Fruit fly (Drosophila melanogaster) whole organism, embryonic: Measurements from ENCODE around the gene pxb.
A peak's percentile ranks its signal among the peaks of the same experiment; 100 is the strongest.

Experiments
- Aef1 ChIP-seq: fragments of 200-800 bp; sonication (Bioruptor generic); IDR thresholded peaks from 3 replicates; pipeline ENCODE4 v1.3.6; 2022; ENCODE audit warnings: missing biosample characterization, missing genetic modification characterization
- CG10267 ChIP-seq: fragments of 200-800 bp; sonication (Bioruptor generic); optimal IDR thresholded peaks from 2 replicates; lab custom pipeline; 2018; ENCODE audit warnings: missing biosample characterization, mild to moderate bottlenecking, missing genetic modification characterization, moderate library complexity
- CG10274 ChIP-seq: fragments of 200-800 bp; sonication (Bioruptor generic); optimal IDR thresholded peaks from 3 replicates; lab custom pipeline; 2017; ENCODE audit warnings: missing biosample characterization, mild to moderate bottlenecking, missing genetic modification characterization
- CG10543 ChIP-seq: fragments of 200-800 bp; sonication (Bioruptor generic); optimal IDR thresholded peaks from 3 replicates; lab custom pipeline; 2017; ENCODE audit warnings: missing biosample characterization, mild to moderate bottlenecking, missing genetic modification characterization, moderate library complexity
- CG11560 ChIP-seq: fragments of 200-800 bp; sonication (Bioruptor generic); IDR thresholded peaks from 3 replicates; pipeline ENCODE4 v1.3.6; 2022; ENCODE audit warnings: missing biosample characterization, missing genetic modification characterization
- CG11723 ChIP-seq: fragments of 200-800 bp; sonication (Bioruptor generic); optimal IDR thresholded peaks from 2 replicates; lab custom pipeline; 2017; ENCODE audit warnings: missing biosample characterization, mild to moderate bottlenecking, missing genetic modification characterization
- CG13123 ChIP-seq: fragments of 200-800 bp; sonication (Bioruptor generic); optimal IDR thresholded peaks from 2 replicates; lab custom pipeline; 2016; ENCODE audit warnings: missing biosample characterization, missing genetic modification characterization
- CG13287 ChIP-seq: fragments of 200-800 bp; sonication (Bioruptor generic); IDR thresholded peaks from 2 replicates; pipeline ENCODE4 v1.3.6; 2022; ENCODE audit warnings: missing biosample characterization, missing genetic modification characterization; ENCODE audit not compliant: partially characterized antibody
- CG17385 ChIP-seq: fragments of 200-800 bp; sonication (Bioruptor generic); optimal IDR thresholded peaks from 3 replicates; lab custom pipeline; 2018; ENCODE audit warnings: missing biosample characterization, mild to moderate bottlenecking, missing genetic modification characterization
- CG30431 ChIP-seq: fragments of 200-800 bp; sonication (Bioruptor generic); optimal IDR thresholded peaks from 2 replicates; lab custom pipeline; 2017; ENCODE audit warnings: missing biosample characterization, missing genetic modification characterization
- CG31224 ChIP-seq: fragments of 200-800 bp; sonication (Bioruptor generic); IDR thresholded peaks from 2 replicates; pipeline ENCODE4 v1.3.6; 2022; ENCODE audit warnings: missing biosample characterization, missing genetic modification characterization
- CG3281 ChIP-seq: fragments of 200-800 bp; sonication (Bioruptor generic); optimal IDR thresholded peaks from 3 replicates; lab custom pipeline; 2017; ENCODE audit warnings: missing biosample characterization, mild to moderate bottlenecking, missing genetic modification characterization
- CG7372 ChIP-seq: fragments of 200-800 bp; sonication (Bioruptor generic); IDR thresholded peaks from 2 replicates; pipeline ENCODE4 v1.3.6; 2022; ENCODE audit warnings: missing biosample characterization, missing genetic modification characterization
- CG7786 ChIP-seq: fragments of 200-800 bp; sonication (Bioruptor generic); optimal IDR thresholded peaks from 2 replicates; lab custom pipeline; 2016; ENCODE audit warnings: missing biosample characterization, missing genetic modification characterization
- CrebB ChIP-seq: fragments of 200-800 bp; sonication (Bioruptor generic); optimal IDR thresholded peaks from 3 replicates; lab custom pipeline; 2018; ENCODE audit warnings: missing biosample characterization, mild to moderate bottlenecking, missing genetic modification characterization
- Dbx ChIP-seq: fragments of 200-800 bp; sonication (Bioruptor generic); IDR thresholded peaks from 3 replicates; pipeline ENCODE4 v1.3.6; 2022; ENCODE audit warnings: missing biosample characterization, missing genetic modification characterization
- Eip74EF ChIP-seq, 2 experiments: fragments of 200-800 bp in 1 of 2; fragments of >200 bp in 1 of 2; sonication (Bioruptor generic) in 1 of 2; optimal IDR thresholded peaks; 2 replicates each; lab custom pipeline; 2017 to 2019; ENCODE audit warnings: missing biosample characterization in 2 of 2, missing genetic modification characterization in 2 of 2, mild to moderate bottlenecking in 1 of 2, moderate library complexity in 1 of 2
- H2.0 ChIP-seq: fragments of 200-800 bp; sonication (Bioruptor generic); IDR thresholded peaks from 2 replicates; pipeline ENCODE4 v1.3.6; 2022; ENCODE audit warnings: missing biosample characterization, missing genetic modification characterization
- HHEX ChIP-seq: fragments of 200-800 bp; sonication (Bioruptor generic); optimal IDR thresholded peaks from 3 replicates; lab custom pipeline; 2017; ENCODE audit warnings: missing biosample characterization, mild to moderate bottlenecking, missing genetic modification characterization, missing genetic modification reagents
- HLH54F ChIP-seq: fragments of 200-800 bp; sonication (Bioruptor generic); optimal IDR thresholded peaks from 3 replicates; lab custom pipeline; 2016; ENCODE audit warnings: missing biosample characterization, missing genetic modification characterization
- Hr3 ChIP-seq: fragments of 200-800 bp; sonication (Bioruptor generic); optimal IDR thresholded peaks from 3 replicates; lab custom pipeline; 2016; ENCODE audit warnings: missing biosample characterization, missing genetic modification characterization
- Hr39 ChIP-seq: fragments of >200 bp; optimal IDR thresholded peaks from 2 replicates; lab custom pipeline; 2017
- NFAT ChIP-seq: fragments of 200-800 bp; sonication (Bioruptor generic); IDR thresholded peaks from 2 replicates; pipeline ENCODE4 v1.3.6; 2022; ENCODE audit warnings: missing biosample characterization, missing genetic modification characterization
- Nf-YB ChIP-seq: fragments of 200-800 bp; sonication (Bioruptor generic); optimal IDR thresholded peaks from 3 replicates; lab custom pipeline; 2019; ENCODE audit warnings: missing biosample characterization, mild to moderate bottlenecking, missing genetic modification characterization, moderate library complexity
- Pdp1 ChIP-seq, 2 experiments: fragments of 200-800 bp; sonication (Bioruptor generic); optimal IDR thresholded peaks; 3 replicates each; lab custom pipeline; 2016; ENCODE audit warnings: missing biosample characterization in 2 of 2, missing genetic modification characterization in 2 of 2, mild to moderate bottlenecking in 1 of 2, moderate library complexity in 1 of 2
- Scr ChIP-seq: fragments of 200-800 bp; sonication (Bioruptor generic); IDR thresholded peaks from 2 replicates; pipeline ENCODE4 v1.3.6; 2022; ENCODE audit warnings: missing biosample characterization, missing genetic modification characterization; ENCODE audit not compliant: partially characterized antibody
- Sox102F ChIP-seq: fragments of 200-800 bp; sonication (Bioruptor generic); optimal IDR thresholded peaks from 2 replicates; lab custom pipeline; 2018; ENCODE audit warnings: missing biosample characterization, mild to moderate bottlenecking, missing genetic modification characterization, moderate library complexity
- Vsx1 ChIP-seq: fragments of 200-800 bp; sonication (Bioruptor generic); optimal IDR thresholded peaks from 2 replicates; lab custom pipeline; 2017; ENCODE audit warnings: missing biosample characterization, mild to moderate bottlenecking, missing genetic modification characterization, missing genetic modification reagents
- Xbp1 ChIP-seq: fragments of 200-800 bp; sonication (Bioruptor generic); optimal IDR thresholded peaks from 3 replicates; lab custom pipeline; 2016; ENCODE audit warnings: missing biosample characterization, mild to moderate bottlenecking, missing genetic modification characterization
- br ChIP-seq: fragments of >200 bp; optimal IDR thresholded peaks from 2 replicates; lab custom pipeline; 2017
- cas ChIP-seq: fragments of 200-800 bp; sonication (Bioruptor generic); IDR thresholded peaks from 2 replicates; pipeline ENCODE4 v1.3.6; 2022; ENCODE audit warnings: missing biosample characterization, missing genetic modification characterization
- chm ChIP-seq: fragments of 200-800 bp; sonication (Bioruptor generic); IDR thresholded peaks from 2 replicates; pipeline ENCODE4 v1.3.6; 2022; ENCODE audit warnings: missing biosample characterization, missing genetic modification characterization
- crp ChIP-seq, 2 experiments: fragments of 200-800 bp; sonication (Bioruptor generic); optimal IDR thresholded peaks; 2 replicates in 1 of 2; 3 replicates in 1 of 2; lab custom pipeline; 2017; ENCODE audit warnings: missing biosample characterization in 2 of 2, missing genetic modification characterization in 2 of 2, mild to moderate bottlenecking in 1 of 2, moderate library complexity in 1 of 2
- cwo ChIP-seq: fragments of 200-800 bp; sonication (Bioruptor generic); optimal IDR thresholded peaks from 3 replicates; lab custom pipeline; 2017; ENCODE audit warnings: missing biosample characterization, missing genetic modification characterization, mild to moderate bottlenecking, moderate library complexity, missing genetic modification reagents
- dimm ChIP-seq: fragments of 200-800 bp; sonication (Bioruptor generic); IDR thresholded peaks from 2 replicates; pipeline ENCODE4 v1.3.6; 2022; ENCODE audit warnings: missing biosample characterization, missing genetic modification characterization
- eve ChIP-seq, 2 experiments: fragments of >200 bp; optimal IDR thresholded peaks; 2 replicates each; lab custom pipeline; 2017; ENCODE audit warnings: missing biosample characterization in 2 of 2, missing genetic modification characterization in 2 of 2
- fd96Cb ChIP-seq: fragments of 200-800 bp; sonication (Bioruptor generic); optimal IDR thresholded peaks from 2 replicates; lab custom pipeline; 2018; ENCODE audit warnings: missing biosample characterization, mild to moderate bottlenecking, missing genetic modification characterization, moderate library complexity
- fru ChIP-seq: fragments of >200 bp; optimal IDR thresholded peaks from 2 replicates; lab custom pipeline; 2017
- ind ChIP-seq: fragments of 200-800 bp; sonication (Bioruptor generic); optimal IDR thresholded peaks from 3 replicates; lab custom pipeline; 2016; ENCODE audit warnings: missing biosample characterization, missing genetic modification characterization
- lab ChIP-seq: fragments of 200-800 bp; sonication (Bioruptor generic); optimal IDR thresholded peaks from 3 replicates; lab custom pipeline; 2017; ENCODE audit warnings: missing biosample characterization, missing genetic modification characterization, mild to moderate bottlenecking, moderate library complexity, missing genetic modification reagents
- lmd ChIP-seq: fragments of 200-800 bp; sonication (Bioruptor generic); IDR thresholded peaks from 2 replicates; pipeline ENCODE4 v1.3.6; 2022; ENCODE audit warnings: missing biosample characterization, missing genetic modification characterization
- lov ChIP-seq, 2 experiments: fragments of 200-800 bp in 1 of 2; fragments of >200 bp in 1 of 2; sonication (Bioruptor generic) in 1 of 2; IDR thresholded peaks in 1 of 2; optimal IDR thresholded peaks in 1 of 2; 2 replicates in 1 of 2; 3 replicates in 1 of 2; pipeline versions ENCODE4 v1.3.6 to Lab custom; 2017 to 2022; ENCODE audit warnings: missing biosample characterization in 1 of 2, missing genetic modification characterization in 1 of 2
- nau ChIP-seq: fragments of 200-800 bp; sonication (Bioruptor generic); optimal IDR thresholded peaks from 3 replicates; lab custom pipeline; 2017; ENCODE audit warnings: missing biosample characterization, mild to moderate bottlenecking, missing genetic modification characterization, missing genetic modification reagents
- pan ChIP-seq, 4 experiments: fragments of >200 bp in 3 of 4; fragments of 200-800 bp in 1 of 4; sonication (Bioruptor generic) in 1 of 4; optimal IDR thresholded peaks in 3 of 4; IDR thresholded peaks in 1 of 4; 2 replicates each; pipeline versions ENCODE4 v1.3.6 to Lab custom; 2017 to 2022; ENCODE audit warnings: missing biosample characterization in 2 of 4, missing genetic modification characterization in 2 of 4, mixed read lengths in 1 of 4
- repo ChIP-seq: fragments of 200-800 bp; sonication (Bioruptor generic); optimal IDR thresholded peaks from 2 replicates; lab custom pipeline; 2016; ENCODE audit warnings: missing biosample characterization, missing genetic modification characterization
- ro ChIP-seq: fragments of 200-800 bp; sonication (Bioruptor generic); IDR thresholded peaks from 2 replicates; pipeline ENCODE4 v1.3.6; 2022; ENCODE audit warnings: missing biosample characterization, missing genetic modification characterization
- slp2 ChIP-seq: fragments of 200-800 bp; sonication (Bioruptor generic); optimal IDR thresholded peaks from 2 replicates; lab custom pipeline; 2016; ENCODE audit warnings: missing biosample characterization, missing genetic modification characterization
- tin ChIP-seq: fragments of 200-800 bp; sonication (Bioruptor generic); optimal IDR thresholded peaks from 3 replicates; lab custom pipeline; 2016; ENCODE audit warnings: missing biosample characterization, missing genetic modification characterization
- toy ChIP-seq: fragments of 200-800 bp; sonication (Bioruptor generic); IDR thresholded peaks from 2 replicates; pipeline ENCODE4 v1.3.6; 2022; ENCODE audit warnings: missing biosample characterization, missing genetic modification characterization

Gene pxb

dm6 chr3R:15677074-15677409 is 11.1 kb downstream of the pxb start:
- peak; percentile 4 for TF ChIP-seq CG10274
- TF ChIP-seq eve (GFP tag; optimal IDR thresholded peaks at IDR 0.05; lab: Kevin White, UChicago) = peak in 1 of 2 experiments; percentile 75
- 0 out of 2 replicates have a peak, but pooled peaks have one; percentile 13 for TF ChIP-seq lmd (GFP tag; lab: Robert Waterston, UW)
- TF ChIP-seq lov (optimal IDR thresholded peaks at IDR 0.05; lab: Kevin White, UChicago) = no peak
- 0 out of 3 replicates have a peak, but pooled peaks have one; percentile 25 for TF ChIP-seq lov (GFP tag; IDR thresholded peaks at IDR 0.05; lab: Robert Waterston, UW)
- no peak for TF ChIP-seq NFAT (GFP tag; lab: Robert Waterston, UW)
- peak; percentile 9 for TF ChIP-seq Sox102F (GFP tag; lab: Kevin White, UChicago)
- TF ChIP-seq Pdp1 (GFP tag; optimal IDR thresholded peaks at IDR 0.05; lab: Kevin White, UChicago) = peak in 1 of 2 experiments; percentile 97
- TF ChIP-seq Hr3 (GFP tag; lab: Kevin White, UChicago) = no peak
- no peak for TF ChIP-seq CG13123 (GFP tag; lab: Kevin White, UChicago)
- no peak for TF ChIP-seq CG31224

dm6 chr3R:15677550-15677973 is 11.6 kb downstream of the pxb start:
- no peak for TF ChIP-seq Xbp1 (GFP tag; lab: Kevin White, UChicago)
- TF ChIP-seq H2.0 (GFP tag; lab: Robert Waterston, UW) = no peak
- TF ChIP-seq HLH54F (GFP tag; lab: Kevin White, UChicago) = no peak
- no peak for TF ChIP-seq toy (GFP tag; lab: Robert Waterston, UW)
- TF ChIP-seq CG11560 (tag; lab: Robert Waterston, UW) = no peak
- TF ChIP-seq CG10267 (tag; lab: Kevin White, UChicago) = no peak
- TF ChIP-seq fru = no peak
- TF ChIP-seq cwo (GFP tag; lab: Kevin White, UChicago) = no peak
- no peak for TF ChIP-seq CG10543
- TF ChIP-seq Scr (GFP tag; lab: Robert Waterston, UW) = no peak
- no peak for TF ChIP-seq dimm (GFP tag; lab: Robert Waterston, UW)
- no peak for TF ChIP-seq repo (GFP tag; lab: Kevin White, UChicago)
- no peak for TF ChIP-seq eve (GFP tag; optimal IDR thresholded peaks at IDR 0.05; lab: Kevin White, UChicago)
- TF ChIP-seq pan (optimal IDR thresholded peaks at IDR 0.05; lab: Kevin White, UChicago) = no peak
- TF ChIP-seq pan (GFP tag; optimal IDR thresholded peaks at IDR 0.05 in 1 of 2, IDR thresholded peaks at IDR 0.05 in 1 of 2) = no peak
- TF ChIP-seq lab (GFP tag; lab: Kevin White, UChicago) = peak; percentile 43
- TF ChIP-seq Nf-YB (GFP tag; lab: Kevin White, UChicago) = no peak
- no peak for TF ChIP-seq nau (GFP tag; lab: Kevin White, UChicago)
- TF ChIP-seq fd96Cb (tag; lab: Kevin White, UChicago) = peak; percentile 12
- no peak for TF ChIP-seq Hr39 (lab: Kevin White, UChicago)
- TF ChIP-seq CG7372 (GFP tag; lab: Robert Waterston, UW) = no peak
- no peak for TF ChIP-seq br (lab: Kevin White, UChicago)
- no peak for TF ChIP-seq CG11723
- no peak for TF ChIP-seq ro (GFP tag; lab: Robert Waterston, UW)
- no peak for TF ChIP-seq chm (GFP tag; lab: Robert Waterston, UW)
- TF ChIP-seq CG17385 (GFP tag; lab: Kevin White, UChicago) = peak; percentile 21
- no peak for TF ChIP-seq CG13287 (GFP tag; lab: Robert Waterston, UW)
- TF ChIP-seq tin (GFP tag; lab: Kevin White, UChicago) = no peak
- TF ChIP-seq CG30431 (GFP tag; lab: Kevin White, UChicago) = no peak
- no peak for TF ChIP-seq CG7786
- no peak for TF ChIP-seq Aef1
- no peak for TF ChIP-seq CrebB (tag; lab: Kevin White, UChicago)
- no peak for TF ChIP-seq cas
- TF ChIP-seq slp2 (GFP tag; lab: Kevin White, UChicago) = no peak
- TF ChIP-seq CG3281 (GFP tag; lab: Kevin White, UChicago) = no peak
- no peak for TF ChIP-seq crp (GFP tag; optimal IDR thresholded peaks at IDR 0.05; lab: Kevin White, UChicago)
- TF ChIP-seq Eip74EF (GFP tag; optimal IDR thresholded peaks at IDR 0.05; lab: Kevin White, UChicago) = peak in 1 of 2 experiments; percentile 99
- no peak for TF ChIP-seq Dbx (GFP tag; lab: Robert Waterston, UW)
- no peak for TF ChIP-seq Vsx1
- no peak for TF ChIP-seq HHEX (GFP tag; lab: Kevin White, UChicago)
- TF ChIP-seq ind (GFP tag; lab: Kevin White, UChicago) = no peak
